Worm (Caenorhabditis elegans): ENCODE measurements around the gene C44B12.6.

The C44B12.6 gene

DNA sequence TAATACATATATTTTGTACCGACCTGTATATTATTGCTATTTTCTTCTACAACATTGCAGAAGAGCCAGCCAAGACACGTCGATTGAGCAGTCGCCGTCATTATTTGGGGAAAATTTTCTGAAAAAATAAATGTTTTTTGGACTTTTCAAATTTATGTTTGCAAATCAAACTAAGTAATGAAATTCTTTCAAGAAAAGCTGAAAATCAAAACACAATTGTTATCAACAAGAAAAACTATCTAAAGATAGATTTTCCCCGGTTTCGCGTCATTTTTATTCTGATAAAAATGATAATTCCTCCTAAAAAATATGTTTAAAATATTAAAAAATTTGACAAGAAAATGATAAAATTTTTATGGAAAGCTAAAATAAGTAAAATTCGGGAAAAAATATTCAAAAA, 21.4 kb upstream of the C44B12.6 start, which contains the start of gene C50A2.3:
Gene C50A2.3 (minus strand): TSS at position 101 of the 400 bp plus-strand sequence.
- TF ChIP-seq klf-2 (GFP tag; conservative IDR thresholded peaks at IDR 0.05), result no peak
- TF ChIP-seq ztf-29 (GFP tag; IDR thresholded peaks at IDR 0.05), result no peak
- no peak for TF ChIP-seq med-1 (GFP tag; optimal IDR thresholded peaks at IDR 0.05; ENCODE audit: insufficient read depth)
- TF ChIP-seq ztf-23 (GFP tag; IDR thresholded peaks at IDR 0.05), result no peak
- TF ChIP-seq tab-1 (GFP tag; IDR thresholded peaks at IDR 0.05), result no peak
- TF ChIP-seq ref-1 (GFP tag; conservative IDR thresholded peaks at IDR 0.05), result no peak

DNA sequence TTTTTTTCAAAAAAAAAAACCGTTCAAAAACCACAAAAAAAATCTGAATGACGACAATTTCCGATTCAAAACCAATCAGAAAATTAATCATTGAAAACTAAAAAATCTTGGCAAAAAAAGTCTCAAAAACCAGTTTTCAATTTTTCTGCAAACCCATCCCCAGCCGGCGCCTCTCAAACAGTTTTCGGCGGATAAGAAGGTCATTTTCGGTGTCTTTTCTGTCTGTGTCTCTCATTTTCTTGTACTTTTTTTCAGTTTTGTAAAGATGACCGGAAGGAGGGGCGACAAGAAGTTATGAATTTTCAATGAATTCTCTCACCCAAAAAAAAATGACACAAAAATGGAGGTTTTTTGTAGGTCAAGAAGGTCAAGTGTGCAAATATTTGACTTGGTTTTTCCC, 18.6 kb upstream of the C44B12.6 start:
- TF ChIP-seq tab-1 (GFP tag; IDR thresholded peaks at IDR 0.05), result no peak

DNA sequence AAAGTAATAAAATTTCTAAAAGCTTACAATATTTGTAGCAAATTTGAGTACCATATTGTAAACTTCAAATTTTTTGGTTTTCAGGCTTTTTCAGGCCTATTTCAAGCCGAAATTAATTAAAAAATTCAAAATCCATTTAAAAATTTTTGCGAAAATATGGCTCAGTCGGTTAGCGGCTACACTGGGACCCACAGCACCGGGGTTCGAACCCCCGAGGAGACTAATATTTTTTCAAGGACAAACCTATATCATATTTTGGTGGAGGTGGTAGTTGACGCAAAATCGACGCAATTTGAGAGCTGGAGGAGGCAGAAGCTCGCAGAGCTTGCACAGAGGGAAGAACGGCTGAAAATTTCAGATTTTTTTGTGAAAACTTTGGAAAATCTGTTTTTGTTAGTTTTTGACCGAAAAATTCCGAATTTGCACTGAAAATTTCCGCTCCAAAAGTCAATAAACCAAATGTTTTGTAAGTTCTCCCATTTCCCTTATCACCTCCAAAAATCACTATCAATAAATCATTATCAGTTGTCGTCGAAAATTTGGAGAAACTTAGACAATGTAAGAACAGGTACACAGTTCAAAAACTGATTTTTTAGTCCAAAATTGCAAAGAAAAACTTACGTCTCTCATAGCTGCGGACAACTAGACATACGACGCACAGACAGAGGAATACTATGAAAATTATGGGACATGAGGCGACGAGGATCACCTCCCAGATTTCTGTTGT, 12.0 kb upstream of the C44B12.6 start:
- TF ChIP-seq ztf-29 (GFP tag; IDR thresholded peaks at IDR 0.05) (no peak), cog-1 (tag; optimal IDR thresholded peaks at IDR 0.05) (no peak), med-1 (GFP tag; optimal IDR thresholded peaks at IDR 0.05; ENCODE audit: insufficient read depth) (no peak), ztf-23 (GFP tag; IDR thresholded peaks at IDR 0.05) (no peak), flt-1 (GFP tag; IDR thresholded peaks at IDR 0.05) (no peak), T22C8.4 (GFP tag; IDR thresholded peaks at IDR 0.05) (no peak), klf-2 (GFP tag; conservative IDR thresholded peaks at IDR 0.05) (no peak), ref-1 (GFP tag; conservative IDR thresholded peaks at IDR 0.05) (no peak), tab-1 (GFP tag; IDR thresholded peaks at IDR 0.05) (no peak)

DNA sequence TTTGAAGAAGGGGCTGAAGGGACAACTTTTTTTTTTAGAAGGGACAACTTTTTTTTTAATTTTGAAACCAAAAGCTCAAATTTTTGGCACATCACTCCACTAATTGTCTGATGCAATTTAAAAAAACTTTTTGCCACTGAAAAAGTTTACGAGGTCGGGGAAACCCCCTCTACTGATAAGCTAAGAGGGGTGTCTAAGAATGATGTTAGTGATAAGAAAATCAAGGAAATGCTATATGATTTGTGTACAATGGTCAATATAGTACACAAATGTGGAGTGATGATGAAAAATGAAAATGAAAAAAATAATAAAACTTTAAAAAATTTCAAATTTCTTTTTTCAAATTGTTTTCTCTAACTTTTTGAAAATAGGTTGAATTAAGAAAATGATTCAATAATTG, 11.0 kb upstream of the C44B12.6 start:
- no peak for TF ChIP-seq flt-1 (GFP tag; IDR thresholded peaks at IDR 0.05)
- TF ChIP-seq klf-2 (GFP tag; conservative IDR thresholded peaks at IDR 0.05), result no peak
- TF ChIP-seq ref-1 (GFP tag; conservative IDR thresholded peaks at IDR 0.05), result no peak
- no peak for TF ChIP-seq tab-1 (GFP tag; IDR thresholded peaks at IDR 0.05)
- TF ChIP-seq T22C8.4 (GFP tag; IDR thresholded peaks at IDR 0.05), result no peak
- no peak for TF ChIP-seq med-1 (GFP tag; optimal IDR thresholded peaks at IDR 0.05; ENCODE audit: insufficient read depth)
- TF ChIP-seq ztf-23 (GFP tag; IDR thresholded peaks at IDR 0.05), result no peak
- no peak for TF ChIP-seq cog-1 (tag; optimal IDR thresholded peaks at IDR 0.05)
- no peak for TF ChIP-seq ztf-29 (GFP tag; IDR thresholded peaks at IDR 0.05)

DNA sequence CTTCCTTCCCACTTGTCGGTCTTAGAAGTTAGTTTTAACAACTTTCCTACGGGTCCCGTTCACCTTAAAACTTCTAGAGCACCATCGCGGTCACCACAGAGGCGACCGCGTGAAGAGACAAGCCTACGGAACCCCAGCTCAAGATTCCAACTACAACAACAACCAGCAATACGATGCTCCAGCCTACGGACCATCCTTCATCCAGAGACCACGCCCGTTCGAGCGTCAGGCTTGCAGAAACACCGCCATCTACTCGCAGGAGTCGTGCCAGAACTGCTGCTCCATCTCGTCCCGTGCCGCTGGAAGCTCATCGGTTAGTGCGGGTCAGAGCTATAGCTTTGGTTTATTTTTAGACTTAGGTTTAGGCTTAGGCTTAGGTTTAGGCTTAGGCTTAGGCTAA, 8.7 kb downstream of the C44B12.6 start:
- TF ChIP-seq tab-1 (GFP tag; IDR thresholded peaks at IDR 0.05) (no peak), ref-1 (GFP tag; conservative IDR thresholded peaks at IDR 0.05) (no peak), T22C8.4 (GFP tag; IDR thresholded peaks at IDR 0.05) (no peak), ztf-23 (GFP tag; IDR thresholded peaks at IDR 0.05) (no peak), cog-1 (tag; optimal IDR thresholded peaks at IDR 0.05) (no peak), med-1 (GFP tag; optimal IDR thresholded peaks at IDR 0.05; ENCODE audit: insufficient read depth) (no peak), ztf-29 (GFP tag; IDR thresholded peaks at IDR 0.05) (no peak), flt-1 (GFP tag; IDR thresholded peaks at IDR 0.05) (no peak), klf-2 (GFP tag; conservative IDR thresholded peaks at IDR 0.05) (no peak)

DNA sequence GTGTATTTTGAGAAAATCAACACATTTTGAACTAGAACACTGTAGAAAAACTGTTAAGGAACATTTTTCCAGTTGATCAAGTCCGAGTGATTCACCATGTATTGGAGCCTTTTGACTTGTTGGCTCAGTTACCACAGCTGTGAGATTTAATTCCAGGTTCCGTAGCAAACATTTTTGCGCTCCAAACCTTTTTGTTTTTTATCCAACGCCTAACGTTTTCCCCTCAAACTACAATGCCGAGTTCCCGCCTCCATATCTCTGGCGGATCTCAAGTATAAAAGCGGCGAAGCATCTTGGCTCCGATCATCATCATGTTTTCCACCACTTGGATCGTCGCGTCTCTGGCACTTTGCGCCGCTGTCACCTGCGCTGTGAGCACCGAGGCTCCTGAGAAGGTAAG, 10.1 kb downstream of the C44B12.6 start, which contains the start of gene perm-2:
Gene perm-2 (plus strand): TSS at position 301 of the 400 bp plus-strand sequence.
- TF ChIP-seq cog-1 (tag; optimal IDR thresholded peaks at IDR 0.05) (no peak), flt-1 (GFP tag; IDR thresholded peaks at IDR 0.05) (no peak), klf-2 (GFP tag; conservative IDR thresholded peaks at IDR 0.05) (no peak), med-1 (GFP tag; optimal IDR thresholded peaks at IDR 0.05; ENCODE audit: insufficient read depth) (no peak), T22C8.4 (GFP tag; IDR thresholded peaks at IDR 0.05) (no peak), ref-1 (GFP tag; conservative IDR thresholded peaks at IDR 0.05) (no peak)

DNA sequence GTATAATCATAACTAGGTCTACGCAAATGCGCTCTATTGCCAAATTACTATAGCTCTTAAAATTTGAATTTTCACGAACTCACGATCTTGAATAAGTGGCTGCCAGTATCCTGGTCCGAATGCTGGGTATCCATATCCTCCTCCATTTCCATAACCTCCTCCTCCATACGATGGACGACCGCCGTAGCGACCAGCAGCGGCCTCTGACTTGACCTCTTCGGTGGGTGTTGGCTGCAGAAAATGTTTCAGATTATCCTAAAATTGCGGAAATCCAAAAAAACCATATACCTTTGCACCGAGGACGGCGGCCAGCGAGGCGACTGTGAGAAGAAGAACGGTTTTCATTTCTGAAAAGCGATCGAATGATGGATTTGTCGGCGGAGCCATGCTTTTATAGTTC, 11.8 kb downstream of the C44B12.6 start, which contains the start of gene perm-4:
Gene perm-4 (minus strand): TSS at position 367 of the 400 bp plus-strand sequence.
- TF ChIP-seq med-1 (GFP tag; optimal IDR thresholded peaks at IDR 0.05; ENCODE audit: insufficient read depth) (no peak), ref-1 (GFP tag; conservative IDR thresholded peaks at IDR 0.05) (no peak), flt-1 (GFP tag; IDR thresholded peaks at IDR 0.05) (no peak), T22C8.4 (GFP tag; IDR thresholded peaks at IDR 0.05) (no peak), cog-1 (tag; optimal IDR thresholded peaks at IDR 0.05) (no peak), tab-1 (GFP tag; IDR thresholded peaks at IDR 0.05) (no peak), ztf-29 (GFP tag; IDR thresholded peaks at IDR 0.05) (no peak)

DNA sequence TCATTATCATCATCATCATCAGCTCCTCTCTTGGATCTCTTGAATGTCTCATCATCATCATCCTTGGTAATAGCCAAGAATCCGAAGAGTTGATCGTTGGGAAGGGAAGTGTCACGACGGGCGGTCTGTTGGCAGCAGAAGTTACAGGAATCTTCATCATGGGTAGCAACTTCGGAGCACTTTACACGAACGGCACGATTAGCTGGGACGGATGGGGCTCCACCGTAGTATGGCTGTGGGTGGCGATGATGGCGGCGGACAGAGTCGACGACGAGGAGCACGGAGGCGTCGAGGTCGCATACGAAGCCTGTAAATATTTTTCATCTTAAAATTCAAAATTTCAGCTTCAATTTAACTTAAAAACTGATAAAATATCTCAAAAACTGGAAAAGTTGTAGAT, 13.2 kb downstream of the C44B12.6 start:
- no peak for TF ChIP-seq cog-1 (tag; optimal IDR thresholded peaks at IDR 0.05)
- TF ChIP-seq ztf-29 (GFP tag; IDR thresholded peaks at IDR 0.05), result no peak
- TF ChIP-seq T22C8.4 (GFP tag; IDR thresholded peaks at IDR 0.05), result no peak
- TF ChIP-seq flt-1 (GFP tag; IDR thresholded peaks at IDR 0.05), result no peak
- TF ChIP-seq ztf-23 (GFP tag; IDR thresholded peaks at IDR 0.05), result no peak
- TF ChIP-seq tab-1 (GFP tag; IDR thresholded peaks at IDR 0.05), result no peak

DNA sequence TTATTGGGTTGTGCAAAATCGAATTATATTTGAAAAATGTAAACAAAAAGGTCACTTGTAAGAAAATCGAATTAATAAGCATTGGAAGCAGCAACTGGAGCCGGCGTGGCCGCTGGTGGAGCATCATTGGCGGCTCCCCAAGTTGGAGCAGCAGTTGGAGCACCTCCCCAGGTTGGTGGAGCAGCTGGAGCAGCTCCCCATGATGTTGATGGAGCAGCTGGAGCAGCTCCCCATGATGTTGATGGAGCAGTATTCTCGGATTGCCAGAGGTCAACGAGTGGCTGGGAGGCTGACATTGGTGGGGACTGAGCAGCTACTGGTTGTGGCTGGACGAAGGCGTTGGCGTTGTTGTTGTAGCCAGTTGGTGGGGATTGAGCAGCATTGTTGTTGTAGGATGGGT, 15.0 kb downstream of the C44B12.6 start:
- TF ChIP-seq klf-2 (GFP tag; conservative IDR thresholded peaks at IDR 0.05) (no peak), T22C8.4 (GFP tag; IDR thresholded peaks at IDR 0.05) (no peak), tab-1 (GFP tag; IDR thresholded peaks at IDR 0.05) (no peak), med-1 (GFP tag; optimal IDR thresholded peaks at IDR 0.05; ENCODE audit: insufficient read depth) (no peak), flt-1 (GFP tag; IDR thresholded peaks at IDR 0.05) (no peak), ztf-29 (GFP tag; IDR thresholded peaks at IDR 0.05) (no peak), ztf-23 (GFP tag; IDR thresholded peaks at IDR 0.05) (no peak), cog-1 (tag; optimal IDR thresholded peaks at IDR 0.05) (no peak), ref-1 (GFP tag; conservative IDR thresholded peaks at IDR 0.05) (no peak)

DNA sequence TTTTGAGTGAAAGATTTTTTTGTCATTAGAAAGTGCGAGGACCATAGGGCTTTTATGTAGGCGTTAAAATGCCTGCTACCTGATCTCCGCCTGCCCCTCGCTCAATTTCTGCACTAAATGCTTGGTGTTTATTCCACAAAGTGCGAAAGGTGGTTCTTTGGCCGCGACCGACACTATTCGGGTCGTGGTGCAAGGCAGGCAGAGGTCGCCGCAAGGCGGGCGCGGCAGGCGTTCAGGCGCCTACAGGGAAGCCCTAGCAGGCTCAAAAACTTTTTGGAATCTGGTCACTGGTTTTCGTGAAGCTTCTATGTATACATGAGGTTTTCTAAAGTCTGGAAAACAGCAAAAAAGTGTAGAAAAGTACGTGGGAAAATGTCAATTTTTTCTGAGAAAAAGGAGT, 15.7 kb downstream of the C44B12.6 start:
- TF ChIP-seq tab-1 (GFP tag; IDR thresholded peaks at IDR 0.05) (no peak), ztf-29 (GFP tag; IDR thresholded peaks at IDR 0.05) (no peak), klf-2 (GFP tag; conservative IDR thresholded peaks at IDR 0.05) (no peak)

All from whole organism, midembryonic.